Worm (Caenorhabditis elegans): ENCODE measurements around the gene npp-18.

DNA sequence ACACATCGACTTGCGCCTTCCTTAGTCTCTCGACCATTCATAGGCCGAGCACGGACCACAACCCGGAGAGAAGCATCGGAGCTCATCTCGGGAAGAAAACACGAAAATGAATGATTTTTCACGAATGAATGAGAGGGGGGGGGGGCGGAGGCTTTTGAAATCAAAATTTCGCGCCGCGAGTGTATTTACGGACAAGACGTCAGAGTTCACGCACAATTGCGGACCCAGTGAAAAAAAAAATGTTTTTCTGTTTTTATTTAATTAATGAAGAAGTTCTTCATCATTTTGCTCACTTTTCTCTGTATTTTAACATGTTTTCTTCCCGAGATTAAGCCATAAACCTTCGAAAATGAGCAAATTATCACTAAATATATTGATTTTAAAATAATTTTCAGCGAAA lies 10.5 kb downstream of the npp-18 start, which contains the start of the genes klp-19 and slc-36.1:
- TF ChIP-seq ama-1 (optimal IDR thresholded peaks at IDR 0.05) (no peak), sea-1 (GFP tag; conservative IDR thresholded peaks at IDR 0.05) (no peak), flt-1 (GFP tag; IDR thresholded peaks at IDR 0.05) (no peak), hmbx-1 (tag; optimal IDR thresholded peaks at IDR 0.05) (no peak), ets-7 (tag; optimal IDR thresholded peaks at IDR 0.05) (no peak), tbx-11 (GFP tag; IDR thresholded peaks at IDR 0.05) (no peak), hmg-4 (GFP tag; optimal IDR thresholded peaks at IDR 0.05) (no peak), aly-1 (tag; optimal IDR thresholded peaks at IDR 0.05) (no peak), scrt-1 (GFP tag; IDR thresholded peaks at IDR 0.05) (no peak), pes-1 (GFP tag; IDR thresholded peaks at IDR 0.05) (no peak), tbx-37 (GFP tag; conservative IDR thresholded peaks at IDR 0.05) (no peak)
